Worm (Caenorhabditis elegans) whole organism, mixed stage, embryonic: ENCODE measurements around the gene dpy-2.

Source experiments
- unc-62 ChIP-seq: fragments of 150-350 bp; optimal IDR thresholded peaks from 2 replicates; lab custom pipeline; 2014; ENCODE audit warnings: missing biosample characterization, missing genetic modification reagents, missing genetic modification characterization
- ztf-11 ChIP-seq: fragments of 150-350 bp; optimal IDR thresholded peaks from 2 replicates; lab custom pipeline; 2014; ENCODE audit warnings: missing biosample characterization, missing genetic modification characterization

- TF ChIP-seq unc-62 (GFP tag; lab: Kevin White, UChicago) (no peak), ztf-11 (tag; lab: Kevin White, UChicago) (no peak)
These were observed 42.1 kb downstream of the dpy-2 start, which contains the start of gene F41G3.3 for ce11 chrII:6756232-6756631.
